Fruit fly (Drosophila melanogaster) whole organism, embryonic: ENCODE measurements around the gene Crz.
A peak's percentile ranks its signal among the peaks of the same experiment; 100 is the strongest.

Source experiments
- Blimp-1 ChIP-seq: fragments of 200-800 bp; sonication (Bioruptor generic); optimal IDR thresholded peaks from 3 replicates; lab custom pipeline; 2018; ENCODE audit warnings: missing biosample characterization, missing genetic modification characterization, mild to moderate bottlenecking, moderate library complexity, missing genetic modification reagents
- CG10274 ChIP-seq: fragments of 200-800 bp; sonication (Bioruptor generic); optimal IDR thresholded peaks from 3 replicates; lab custom pipeline; 2017; ENCODE audit warnings: missing biosample characterization, mild to moderate bottlenecking, missing genetic modification characterization
- CG10654 ChIP-seq: fragments of 200-800 bp; sonication (Bioruptor generic); optimal IDR thresholded peaks from 2 replicates; lab custom pipeline; 2016; ENCODE audit warnings: missing biosample characterization, missing genetic modification characterization
- CG10959 ChIP-seq: fragments of 200-800 bp; sonication (Bioruptor generic); IDR thresholded peaks from 2 replicates; pipeline ENCODE4 v1.3.6; 2022; ENCODE audit warnings: missing biosample characterization, missing genetic modification characterization
- CG11085 ChIP-seq: fragments of 200-800 bp; sonication (Bioruptor generic); IDR thresholded peaks from 2 replicates; pipeline ENCODE4 v1.3.6; 2022; ENCODE audit warnings: missing biosample characterization, missing genetic modification characterization
- CG11504 ChIP-seq: fragments of 200-800 bp; sonication (Bioruptor generic); optimal IDR thresholded peaks from 3 replicates; lab custom pipeline; 2019; ENCODE audit warnings: missing biosample characterization, mild to moderate bottlenecking, missing genetic modification characterization, moderate library complexity
- CG12155 ChIP-seq: fragments of 200-800 bp; sonication (Bioruptor generic); optimal IDR thresholded peaks from 3 replicates; lab custom pipeline; 2016; ENCODE audit warnings: missing biosample characterization, missing genetic modification characterization
- CG12659 ChIP-seq: fragments of 200-800 bp; sonication (Bioruptor generic); optimal IDR thresholded peaks from 3 replicates; lab custom pipeline; 2017; ENCODE audit warnings: mild to moderate bottlenecking, missing biosample characterization, missing genetic modification reagents, missing genetic modification characterization
- CG13296 ChIP-seq: fragments of 200-800 bp; sonication (Bioruptor generic); optimal IDR thresholded peaks from 3 replicates; lab custom pipeline; 2018; ENCODE audit warnings: missing biosample characterization, mild to moderate bottlenecking, missing genetic modification characterization
- CG17328 ChIP-seq: fragments of 200-800 bp; sonication (Bioruptor generic); IDR thresholded peaks from 2 replicates; pipeline ENCODE4 v1.3.6; 2022; ENCODE audit warnings: missing biosample characterization, missing genetic modification characterization
- CG18262 ChIP-seq: fragments of 200-800 bp; optimal IDR thresholded peaks from 3 replicates; lab custom pipeline; 2019; ENCODE audit warnings: missing biosample characterization, mild to moderate bottlenecking, missing genetic modification characterization, moderate library complexity
- CG30403 ChIP-seq: fragments of 200-800 bp; sonication (Bioruptor generic); optimal IDR thresholded peaks from 3 replicates; lab custom pipeline; 2016; ENCODE audit warnings: missing biosample characterization, missing genetic modification characterization
- CG3726 ChIP-seq: fragments of 200-800 bp; sonication (Bioruptor generic); IDR thresholded peaks from 3 replicates; pipeline ENCODE4, ENCODE4 v1.3.6; 2022; ENCODE audit warnings: missing biosample characterization, missing genetic modification characterization
- CG4707 ChIP-seq: fragments of 200-800 bp; sonication (Bioruptor generic); optimal IDR thresholded peaks from 2 replicates; lab custom pipeline; 2018; ENCODE audit warnings: missing biosample characterization, mild to moderate bottlenecking, missing genetic modification characterization, moderate library complexity
- CG4730 ChIP-seq: fragments of 200-800 bp; sonication (Bioruptor generic); IDR thresholded peaks from 2 replicates; pipeline ENCODE4 v1.3.6; 2022; ENCODE audit warnings: missing biosample characterization, missing genetic modification characterization
- CG6175 ChIP-seq: fragments of 200-800 bp; sonication (Bioruptor generic); IDR thresholded peaks from 3 replicates; pipeline ENCODE4 v1.3.6; 2022; ENCODE audit warnings: missing biosample characterization, missing genetic modification characterization
- CG8388 ChIP-seq: fragments of 200-800 bp; sonication (Bioruptor generic); optimal IDR thresholded peaks from 2 replicates; lab custom pipeline; 2019; ENCODE audit warnings: missing biosample characterization, mild to moderate bottlenecking, missing genetic modification characterization, moderate library complexity
- CG8924 ChIP-seq: fragments of 200-800 bp; optimal IDR thresholded peaks from 3 replicates; lab custom pipeline; 2019; ENCODE audit warnings: missing biosample characterization, mild to moderate bottlenecking, missing genetic modification characterization, moderate library complexity
- CG9215 ChIP-seq: fragments of 200-800 bp; sonication (Bioruptor generic); IDR thresholded peaks from 2 replicates; pipeline ENCODE4 v1.3.6; 2022; ENCODE audit warnings: missing biosample characterization, missing genetic modification characterization
- Dip2 ChIP-seq: fragments of 200-800 bp; sonication (Bioruptor generic); IDR thresholded peaks from 2 replicates; pipeline ENCODE4 v1.3.6; 2022; ENCODE audit warnings: missing biosample characterization, missing genetic modification characterization
- Doc3 ChIP-seq: fragments of 200-800 bp; sonication (Bioruptor generic); IDR thresholded peaks from 3 replicates; pipeline ENCODE4 v1.3.6; 2022; ENCODE audit warnings: missing biosample characterization, missing genetic modification characterization; ENCODE audit not compliant: partially characterized antibody
- Dp ChIP-seq: fragments of 200-800 bp; sonication (Bioruptor generic); optimal IDR thresholded peaks from 2 replicates; lab custom pipeline; 2018; ENCODE audit warnings: missing biosample characterization, mild to moderate bottlenecking, missing genetic modification characterization, moderate library complexity
- Ets97D ChIP-seq: fragments of 200-800 bp; sonication (Bioruptor generic); optimal IDR thresholded peaks from 3 replicates; lab custom pipeline; 2016; ENCODE audit warnings: missing biosample characterization, missing genetic modification characterization
- Hey ChIP-seq: fragments of 200-800 bp; sonication (Bioruptor generic); optimal IDR thresholded peaks from 3 replicates; lab custom pipeline; 2018; ENCODE audit warnings: missing biosample characterization, mild to moderate bottlenecking, missing genetic modification characterization
- Hr51 ChIP-seq, 2 experiments: fragments of 200-800 bp; sonication (Bioruptor generic); optimal IDR thresholded peaks; 2 replicates in 1 of 2; 3 replicates in 1 of 2; lab custom pipeline; 2016 to 2018; ENCODE audit warnings: missing biosample characterization in 2 of 2, missing genetic modification characterization in 2 of 2, mild to moderate bottlenecking in 1 of 2, moderate library complexity in 1 of 2
- MTF-1 ChIP-seq: fragments of 200-800 bp; sonication (Bioruptor generic); optimal IDR thresholded peaks from 2 replicates; lab custom pipeline; 2018; ENCODE audit warnings: missing biosample characterization, mild to moderate bottlenecking, missing genetic modification characterization, borderline replicate concordance
- Max ChIP-seq: fragments of 200-800 bp; sonication (Bioruptor generic); optimal IDR thresholded peaks from 2 replicates; lab custom pipeline; 2016; ENCODE audit warnings: missing biosample characterization, mild to moderate bottlenecking, missing genetic modification characterization
- NC2α ChIP-seq: fragments of 200-800 bp; sonication (Bioruptor generic); optimal IDR thresholded peaks from 2 replicates; lab custom pipeline; 2016; ENCODE audit warnings: missing biosample characterization, missing genetic modification characterization
- NfI ChIP-seq: fragments of 200-800 bp; sonication (Bioruptor generic); optimal IDR thresholded peaks from 3 replicates; lab custom pipeline; 2018; ENCODE audit warnings: missing biosample characterization, mild to moderate bottlenecking, missing genetic modification characterization, moderate library complexity
- PHDP ChIP-seq: fragments of 200-800 bp; sonication (Bioruptor generic); optimal IDR thresholded peaks from 3 replicates; lab custom pipeline; 2018; ENCODE audit warnings: missing biosample characterization, mild to moderate bottlenecking, missing genetic modification characterization, moderate library complexity
- Vsx1 ChIP-seq: fragments of 200-800 bp; sonication (Bioruptor generic); optimal IDR thresholded peaks from 2 replicates; lab custom pipeline; 2017; ENCODE audit warnings: missing biosample characterization, mild to moderate bottlenecking, missing genetic modification characterization, missing genetic modification reagents
- Xbp1 ChIP-seq: fragments of 200-800 bp; sonication (Bioruptor generic); optimal IDR thresholded peaks from 3 replicates; lab custom pipeline; 2016; ENCODE audit warnings: missing biosample characterization, mild to moderate bottlenecking, missing genetic modification characterization
- Xrp1 ChIP-seq: fragments of 200-800 bp; sonication (Bioruptor generic); IDR thresholded peaks from 2 replicates; pipeline ENCODE4 v1.3.6; 2022; ENCODE audit warnings: missing biosample characterization, missing genetic modification characterization
- aop ChIP-seq: fragments of 200-800 bp; sonication (Bioruptor generic); IDR thresholded peaks from 2 replicates; pipeline ENCODE4 v1.3.6; 2022; ENCODE audit warnings: missing biosample characterization, missing genetic modification characterization
- dati ChIP-seq: fragments of 200-800 bp; sonication (Bioruptor generic); IDR thresholded peaks from 2 replicates; pipeline ENCODE4 v1.3.6; 2022; ENCODE audit warnings: missing biosample characterization, missing genetic modification characterization
- disco-r ChIP-seq: fragments of 200-800 bp; sonication (Bioruptor generic); optimal IDR thresholded peaks from 2 replicates; lab custom pipeline; 2016; ENCODE audit warnings: missing biosample characterization, missing genetic modification characterization
- fd96Cb ChIP-seq: fragments of 200-800 bp; sonication (Bioruptor generic); optimal IDR thresholded peaks from 2 replicates; lab custom pipeline; 2018; ENCODE audit warnings: missing biosample characterization, mild to moderate bottlenecking, missing genetic modification characterization, moderate library complexity
- grau ChIP-seq: fragments of 200-800 bp; optimal IDR thresholded peaks from 3 replicates; lab custom pipeline; 2019; ENCODE audit warnings: missing biosample characterization, mild to moderate bottlenecking, missing genetic modification characterization, moderate library complexity
- hkb ChIP-seq, 2 experiments: fragments of 200-800 bp in 1 of 2; fragments of >200 bp in 1 of 2; sonication (Bioruptor generic) in 1 of 2; IDR thresholded peaks in 1 of 2; optimal IDR thresholded peaks in 1 of 2; 2 replicates each; pipeline versions ENCODE4 v1.3.6 to Lab custom; 2017 to 2022; ENCODE audit warnings: missing biosample characterization in 1 of 2, missing genetic modification characterization in 1 of 2
- lilli ChIP-seq: fragments of 200-800 bp; sonication (Bioruptor generic); optimal IDR thresholded peaks from 3 replicates; lab custom pipeline; 2016; ENCODE audit warnings: missing biosample characterization, missing genetic modification characterization
- p53 ChIP-seq: fragments of 200-800 bp; sonication (Bioruptor generic); optimal IDR thresholded peaks from 2 replicates; lab custom pipeline; 2016; ENCODE audit warnings: missing biosample characterization, missing genetic modification characterization
- prd ChIP-seq, 3 experiments: fragments of >200 bp in 2 of 3; fragments of 200-800 bp in 1 of 3; sonication (Bioruptor generic) in 1 of 3; optimal IDR thresholded peaks in 2 of 3; IDR thresholded peaks in 1 of 3; 2 replicates in 2 of 3; 3 replicates in 1 of 3; pipeline versions ENCODE4 v1.3.6 to Lab custom; 2017 to 2022; ENCODE audit warnings: missing biosample characterization in 1 of 3, missing genetic modification characterization in 1 of 3
- ranshi ChIP-seq: fragments of 200-800 bp; sonication (Bioruptor generic); IDR thresholded peaks from 2 replicates; pipeline ENCODE4 v1.3.6; 2022; ENCODE audit warnings: missing biosample characterization, missing genetic modification characterization
- stc ChIP-seq: fragments of 200-800 bp; sonication (Bioruptor generic); IDR thresholded peaks from 2 replicates; pipeline ENCODE4 v1.3.6; 2022; ENCODE audit warnings: missing biosample characterization, missing genetic modification characterization
- usp ChIP-seq: fragments of >200 bp; optimal IDR thresholded peaks from 2 replicates; lab custom pipeline; 2017; ENCODE audit warnings: missing biosample characterization, missing genetic modification characterization
- z ChIP-seq: fragments of 200-800 bp; sonication (Bioruptor generic); IDR thresholded peaks from 3 replicates; pipeline ENCODE4 v1.3.6; 2022; ENCODE audit warnings: missing biosample characterization, missing genetic modification characterization

Gene Crz

DNA sequence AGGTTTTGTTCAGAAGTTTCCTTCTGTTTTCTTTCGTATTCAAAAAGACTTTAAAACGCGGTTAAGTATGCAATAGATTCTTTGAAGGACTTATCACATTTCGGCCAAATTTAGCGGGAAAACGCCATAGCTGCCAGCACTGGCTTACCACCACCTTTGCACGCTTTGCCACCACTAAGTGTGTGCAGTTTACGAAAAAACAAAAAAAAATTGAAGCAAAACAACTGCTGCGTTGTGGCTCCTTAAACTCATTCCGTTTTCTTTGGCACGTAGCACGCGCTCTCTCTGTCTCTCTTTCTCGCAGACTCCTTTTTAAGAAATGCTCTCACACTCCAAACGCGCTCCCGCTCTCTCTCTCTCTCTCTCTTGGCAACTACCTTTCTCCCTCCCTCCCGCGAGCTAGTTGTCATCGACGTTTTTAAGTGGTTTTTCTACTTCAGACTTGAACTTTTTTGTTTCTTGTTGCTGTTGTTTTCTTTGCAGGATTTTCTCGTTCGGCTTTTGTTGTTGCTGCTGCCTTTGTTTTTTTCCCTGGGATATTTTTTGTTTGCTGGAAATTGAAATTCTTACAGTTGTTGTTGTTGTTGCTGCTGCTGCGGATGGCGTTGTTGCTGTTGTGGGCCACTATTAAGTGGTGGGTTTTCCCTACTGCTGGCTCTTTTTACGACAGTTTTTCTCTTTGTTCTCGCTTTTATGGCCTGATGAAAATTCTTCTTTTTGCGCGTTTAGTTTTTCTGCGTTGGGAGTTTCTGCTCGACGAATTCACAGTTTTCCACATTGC is 35.9 kb upstream of the Crz start (continued):
- no peak for TF ChIP-seq MTF-1 (GFP tag; lab: Kevin White, UChicago)
- TF ChIP-seq CG11085 (GFP tag; lab: Robert Waterston, UW), result no peak
- no peak for TF ChIP-seq Dp
- no peak for TF ChIP-seq aop (GFP tag; lab: Robert Waterston, UW)
- TF ChIP-seq NfI (GFP tag; lab: Kevin White, UChicago), result no peak
- no peak for TF ChIP-seq Max
- TF ChIP-seq prd (optimal IDR thresholded peaks at IDR 0.05; lab: Kevin White, UChicago), result no peak
- no peak; the same call in 2 of the 3 replicates for TF ChIP-seq prd (GFP tag; IDR thresholded peaks at IDR 0.05; lab: Robert Waterston, UW)
- TF ChIP-seq fd96Cb (tag; lab: Kevin White, UChicago), result no peak
- TF ChIP-seq CG10654, result no peak
- no peak for TF ChIP-seq p53 (GFP tag; lab: Kevin White, UChicago)
- no peak for TF ChIP-seq NC2α (GFP tag; lab: Kevin White, UChicago)
- no peak for TF ChIP-seq Hey (tag; lab: Kevin White, UChicago)
- TF ChIP-seq CG6175, result no peak
- no peak for TF ChIP-seq CG3726 (GFP tag; lab: Robert Waterston, UW)
- no peak for TF ChIP-seq CG12659 (GFP tag; lab: Kevin White, UChicago)
- no peak for TF ChIP-seq Hr51 (GFP tag; optimal IDR thresholded peaks at IDR 0.05; lab: Kevin White, UChicago)
- no peak for TF ChIP-seq Blimp-1 (GFP tag; lab: Kevin White, UChicago)
- no peak for TF ChIP-seq CG30403 (GFP tag; lab: Kevin White, UChicago)
- TF ChIP-seq Dip2 (GFP tag; lab: Robert Waterston, UW), result no peak

dm6 chr3R:14279311-14279998 is 35.2 kb upstream of the Crz start:
- TF ChIP-seq usp (GFP tag; lab: Kevin White, UChicago) (no peak), PHDP (tag; lab: Kevin White, UChicago) (peak; percentile 36), CG10274 (no peak), Vsx1 (no peak), CG17328 (GFP tag; lab: Robert Waterston, UW) (0 out of 2 replicates have a peak, but pooled peaks have one; percentile 29), hkb (optimal IDR thresholded peaks at IDR 0.05; lab: Kevin White, UChicago) (no peak), hkb (GFP tag; IDR thresholded peaks at IDR 0.05; lab: Robert Waterston, UW) (peak; percentile 48), disco-r (GFP tag; lab: Kevin White, UChicago) (no peak), CG8924 (tag; lab: Kevin White, UChicago) (peak; percentile 27), CG4730 (no peak), Hr51 (GFP tag; optimal IDR thresholded peaks at IDR 0.05; lab: Kevin White, UChicago) (peak in 1 of 2 experiments; percentile 52), grau (tag; lab: Kevin White, UChicago) (peak; percentile 51), Xrp1 (GFP tag; lab: Robert Waterston, UW) (peak; percentile 58), z (GFP tag; lab: Robert Waterston, UW) (peak; percentile 55; the same call in 2 of the 3 replicates), fd96Cb (tag; lab: Kevin White, UChicago) (no peak), dati (GFP tag; lab: Robert Waterston, UW) (no peak), Doc3 (GFP tag; lab: Robert Waterston, UW) (no peak), CG13296 (GFP tag; lab: Kevin White, UChicago) (peak; percentile 17), CG9215 (GFP tag; lab: Robert Waterston, UW) (0 out of 2 replicates have a peak, but pooled peaks have one; percentile 15), stc (peak; percentile 9; the same call in 1 of the 2 replicates), CG12155 (GFP tag; lab: Kevin White, UChicago) (no peak), CG4707 (GFP tag; lab: Kevin White, UChicago) (no peak), CG10959 (GFP tag; lab: Robert Waterston, UW) (no peak), lilli (GFP tag; lab: Kevin White, UChicago) (no peak), CG11504 (tag; lab: Kevin White, UChicago) (peak; percentile 62), CG8388 (GFP tag; lab: Kevin White, UChicago) (peak; percentile 94), CG18262 (tag; lab: Kevin White, UChicago) (peak; percentile 40), ranshi (GFP tag; lab: Robert Waterston, UW) (no peak), Xbp1 (peak; percentile 2), Ets97D (GFP tag; lab: Kevin White, UChicago) (no peak)
